Worm (Caenorhabditis elegans) whole organism, early embryonic: ENCODE measurements around the gene F40F8.4.

Experiments
- B0310.2 ChIP-seq: sonication (generic microtip); optimal IDR thresholded peaks from 2 replicates; lab custom pipeline; 2016; ENCODE audit warnings: mild to moderate bottlenecking, missing genetic modification characterization, missing compliant biosample characterization
- aly-1 ChIP-seq: sonication (generic microtip); optimal IDR thresholded peaks from 2 replicates; lab custom pipeline; 2016; ENCODE audit warnings: missing genetic modification characterization, missing compliant biosample characterization
- ama-1 ChIP-seq: fragments of 150-350 bp; optimal IDR thresholded peaks from 2 replicates; lab custom pipeline; 2014
- ceh-13 ChIP-seq: fragments of 200-800 bp; sonication (Bioruptor generic); optimal IDR thresholded peaks from 2 replicates; lab custom pipeline; 2018; ENCODE audit warnings: mild to moderate bottlenecking, missing genetic modification characterization, missing compliant biosample characterization
- hmbx-1 ChIP-seq: sonication (generic microtip); optimal IDR thresholded peaks from 2 replicates; lab custom pipeline; 2016; ENCODE audit warnings: mild to moderate bottlenecking, missing genetic modification characterization, missing compliant biosample characterization
- hmg-4 ChIP-seq: fragments of 200-800 bp; sonication (Bioruptor generic); optimal IDR thresholded peaks from 2 replicates; lab custom pipeline; 2018; ENCODE audit warnings: mild to moderate bottlenecking, missing genetic modification characterization, missing compliant biosample characterization
- hnd-1 ChIP-seq: sonication (generic microtip); optimal IDR thresholded peaks from 2 replicates; lab custom pipeline; 2016; ENCODE audit warnings: missing genetic modification characterization, missing compliant biosample characterization
- tbx-37 ChIP-seq: fragments of 200-800 bp; sonication (Bioruptor generic); conservative IDR thresholded peaks from 2 replicates; pipeline ENCODE4 v1.3.6; 2022; ENCODE audit warnings: missing genetic modification reagents, missing genetic modification characterization, missing compliant biosample characterization
- tra-4 ChIP-seq: sonication (generic microtip); optimal IDR thresholded peaks from 2 replicates; lab custom pipeline; 2017; ENCODE audit warnings: missing genetic modification characterization, missing compliant biosample characterization

- TF ChIP-seq aly-1 (tag; lab: Kevin White, UChicago) (no peak), hnd-1 (tag; lab: Kevin White, UChicago) (no peak), hmg-4 (GFP tag; lab: Kevin White, UChicago) (no peak), ama-1 (lab: Kevin White, UChicago) (no peak), tra-4 (tag; lab: Kevin White, UChicago) (no peak), tbx-37 (GFP tag; lab: Robert Waterston, UW) (no peak), B0310.2 (tag; lab: Kevin White, UChicago) (no peak), hmbx-1 (tag; lab: Kevin White, UChicago) (no peak), ceh-13 (no peak)
These were observed 13.0 kb upstream of the F40F8.4 start for ce11 chrII:11153080-11153479.
